Worm (Caenorhabditis elegans) whole organism, L1 larva: ENCODE results near the gene piki-1.
A peak's percentile ranks its signal among the peaks of the same experiment; 100 is the strongest.

Experiments
- C16A3.4 ChIP-seq: fragments of 150-350 bp; optimal IDR thresholded peaks from 2 replicates; lab custom pipeline; 2014; ENCODE audit warnings: missing biosample characterization, missing genetic modification characterization
- C34B4.2 ChIP-seq: sonication (generic microtip); optimal IDR thresholded peaks from 2 replicates; lab custom pipeline; 2017; ENCODE audit warnings: mild to moderate bottlenecking, missing genetic modification characterization, missing compliant biosample characterization
- Y116A8C.19 ChIP-seq: sonication (generic microtip); optimal IDR thresholded peaks from 2 replicates; lab custom pipeline; 2016; ENCODE audit warnings: missing compliant biosample characterization, missing genetic modification characterization, borderline replicate concordance
- aha-1 ChIP-seq: fragments of 150-350 bp; optimal IDR thresholded peaks from 2 replicates; lab custom pipeline; 2014; ENCODE audit warnings: missing biosample characterization, missing genetic modification characterization
- aly-2 ChIP-seq: fragments of 150-350 bp; optimal IDR thresholded peaks from 2 replicates; lab custom pipeline; 2014; ENCODE audit warnings: missing biosample characterization, missing genetic modification characterization
- ama-1 ChIP-seq: fragments of 150-350 bp; optimal IDR thresholded peaks from 2 replicates; lab custom pipeline; 2014
- blmp-1 ChIP-seq: fragments of 150-350 bp; optimal IDR thresholded peaks from 2 replicates; lab custom pipeline; 2014; ENCODE audit warnings: missing biosample characterization, missing genetic modification characterization
- ceh-8 ChIP-seq: fragments of 200-800 bp; sonication (Bioruptor generic); optimal IDR thresholded peaks from 2 replicates; lab custom pipeline; 2018; ENCODE audit warnings: mild to moderate bottlenecking, missing genetic modification characterization, moderate library complexity, missing compliant biosample characterization
- ceh-88 ChIP-seq: fragments of 200-800 bp; sonication (Bioruptor generic); IDR thresholded peaks from 2 replicates; pipeline ENCODE4 v1.3.6; 2022; ENCODE audit warnings: missing genetic modification characterization, missing compliant biosample characterization
- ces-1 ChIP-seq: fragments of 150-350 bp; optimal IDR thresholded peaks from 2 replicates; lab custom pipeline; 2014; ENCODE audit warnings: missing biosample characterization, missing genetic modification reagents, missing genetic modification characterization
- dpl-1 ChIP-seq, 3 experiments: fragments of 150-350 bp in 2 of 3; sonication (generic microtip) in 1 of 3; optimal IDR thresholded peaks; 2 replicates each; lab custom pipeline; 2014 to 2017; ENCODE audit warnings: missing biosample characterization in 3 of 3, missing genetic modification characterization in 3 of 3, missing genetic modification reagents in 3 of 3
- egl-13 ChIP-seq: sonication (generic microtip); optimal IDR thresholded peaks from 2 replicates; lab custom pipeline; 2016; ENCODE audit warnings: missing genotype, missing genetic modification reagents, missing genetic modification characterization, missing compliant biosample characterization
- egl-27 ChIP-seq, 2 experiments: fragments of 150-350 bp in 1 of 2; sonication (generic microtip); optimal IDR thresholded peaks; 3 replicates each; lab custom pipeline; 2017 to 2018; ENCODE audit warnings: missing biosample characterization in 2 of 2, missing genetic modification characterization in 2 of 2, missing genetic modification reagents in 2 of 2
- elt-2 ChIP-seq: sonication (generic microtip); optimal IDR thresholded peaks from 2 replicates; lab custom pipeline; 2016; ENCODE audit warnings: missing genetic modification characterization, mild to moderate bottlenecking, inconsistent platforms, missing compliant biosample characterization, missing genetic modification reagents
- ets-5 ChIP-seq: fragments of 200-800 bp; sonication (Bioruptor generic); IDR thresholded peaks from 2 replicates; pipeline ENCODE4 v1.3.6; 2022; ENCODE audit warnings: missing genetic modification characterization, missing compliant biosample characterization
- fkh-4 ChIP-seq: sonication (generic microtip); optimal IDR thresholded peaks from 2 replicates; lab custom pipeline; 2016; ENCODE audit warnings: missing compliant biosample characterization, missing genetic modification characterization, borderline replicate concordance
- fkh-8 ChIP-seq: sonication (generic microtip); optimal IDR thresholded peaks from 2 replicates; lab custom pipeline; 2016; ENCODE audit warnings: mild to moderate bottlenecking, missing genetic modification characterization, missing compliant biosample characterization
- fos-1 ChIP-seq: fragments of 150-350 bp; optimal IDR thresholded peaks from 2 replicates; lab custom pipeline; 2014; ENCODE audit warnings: missing biosample characterization, missing genetic modification characterization
- hlh-17 ChIP-seq: fragments of 200-800 bp; sonication (Bioruptor generic); optimal IDR thresholded peaks from 2 replicates; lab custom pipeline; 2018; ENCODE audit warnings: missing genetic modification characterization, mild to moderate bottlenecking, missing compliant biosample characterization, moderate library complexity, borderline replicate concordance
- hlh-4 ChIP-seq: sonication (generic microtip); optimal IDR thresholded peaks from 2 replicates; lab custom pipeline; 2016; ENCODE audit warnings: mild to moderate bottlenecking, missing genetic modification characterization, missing compliant biosample characterization
- lin-13 ChIP-seq: fragments of 150-350 bp; optimal IDR thresholded peaks from 2 replicates; lab custom pipeline; 2014; ENCODE audit warnings: missing biosample characterization, missing genetic modification reagents, missing genetic modification characterization
- lin-14 ChIP-seq: fragments of 200-800 bp; sonication (Bioruptor generic); optimal IDR thresholded peaks from 2 replicates; lab custom pipeline; 2018; ENCODE audit warnings: mild to moderate bottlenecking, missing genetic modification characterization, moderate library complexity, missing compliant biosample characterization
- lin-39 ChIP-seq: fragments of 150-350 bp; optimal IDR thresholded peaks from 2 replicates; lab custom pipeline; 2014; ENCODE audit warnings: missing biosample characterization, missing genetic modification reagents, missing genetic modification characterization
- lir-3 ChIP-seq: sonication (generic microtip); optimal IDR thresholded peaks from 2 replicates; lab custom pipeline; 2016; ENCODE audit warnings: mild to moderate bottlenecking, missing genetic modification characterization, moderate library complexity, missing compliant biosample characterization; ENCODE audit not compliant: poor library complexity
- mab-9 ChIP-seq: fragments of 200-800 bp; sonication (Bioruptor generic); IDR thresholded peaks from 2 replicates; pipeline ENCODE4 v1.3.6; 2022; ENCODE audit warnings: missing genetic modification reagents, missing genetic modification characterization, missing compliant biosample characterization
- nhr-12 ChIP-seq: sonication (generic microtip); optimal IDR thresholded peaks from 2 replicates; lab custom pipeline; 2017; ENCODE audit warnings: missing biosample characterization, missing genetic modification characterization
- nhr-19 ChIP-seq: fragments of 200-800 bp; sonication (Bioruptor generic); conservative IDR thresholded peaks from 2 replicates; pipeline ENCODE4 v1.3.6; 2022; ENCODE audit warnings: missing genetic modification characterization, missing compliant biosample characterization
- nhr-20 ChIP-seq: sonication (generic microtip); optimal IDR thresholded peaks from 2 replicates; lab custom pipeline; 2016; ENCODE audit warnings: mild to moderate bottlenecking, missing genetic modification characterization, missing compliant biosample characterization
- nhr-237 ChIP-seq: fragments of 150-350 bp; optimal IDR thresholded peaks from 2 replicates; lab custom pipeline; 2014; ENCODE audit warnings: missing biosample characterization, missing genetic modification characterization
- nhr-76 ChIP-seq: sonication (generic microtip); optimal IDR thresholded peaks from 2 replicates; lab custom pipeline; 2017; ENCODE audit warnings: missing biosample characterization, missing genetic modification characterization
- nhr-77 ChIP-seq: fragments of 150-350 bp; optimal IDR thresholded peaks from 2 replicates; lab custom pipeline; 2014; ENCODE audit warnings: missing biosample characterization, missing genetic modification characterization
- nhr-84 ChIP-seq: sonication (generic microtip); optimal IDR thresholded peaks from 2 replicates; lab custom pipeline; 2017; ENCODE audit warnings: missing biosample characterization, missing genetic modification characterization
- nhr-85 ChIP-seq: sonication (generic microtip); peaks from one replicate; lab custom pipeline; 2016; ENCODE audit warnings: missing genetic modification characterization, inconsistent platforms, missing compliant biosample characterization
- nhr-90 ChIP-seq: sonication (generic microtip); optimal IDR thresholded peaks from 2 replicates; lab custom pipeline; 2016; ENCODE audit warnings: mild to moderate bottlenecking, missing genetic modification characterization, missing compliant biosample characterization; ENCODE audit not compliant: poor library complexity
- pax-3 ChIP-seq: fragments of 200-800 bp; sonication (Bioruptor generic); optimal IDR thresholded peaks from 2 replicates; lab custom pipeline; 2018; ENCODE audit warnings: mild to moderate bottlenecking, missing genetic modification characterization, moderate library complexity, missing compliant biosample characterization
- rnt-1 ChIP-seq: sonication (generic microtip); optimal IDR thresholded peaks from 2 replicates; lab custom pipeline; 2016; ENCODE audit warnings: mild to moderate bottlenecking, missing genetic modification characterization, moderate library complexity, missing compliant biosample characterization
- skn-1 ChIP-seq: fragments of 150-350 bp; optimal IDR thresholded peaks from 2 replicates; lab custom pipeline; 2014; ENCODE audit warnings: missing biosample characterization, missing genetic modification characterization
- snpc-4 ChIP-seq: fragments of 150-350 bp; optimal IDR thresholded peaks from 2 replicates; lab custom pipeline; 2014; ENCODE audit warnings: missing biosample characterization, missing genetic modification characterization
- sox-4 ChIP-seq: sonication (generic microtip); optimal IDR thresholded peaks from 2 replicates; lab custom pipeline; 2016; ENCODE audit warnings: missing genetic modification characterization, missing compliant biosample characterization
- sup-37 ChIP-seq: fragments of 200-800 bp; sonication (Bioruptor generic); optimal IDR thresholded peaks from 2 replicates; lab custom pipeline; 2018; ENCODE audit warnings: mild to moderate bottlenecking, missing genetic modification characterization, missing compliant biosample characterization
- swsn-7 ChIP-seq: sonication (generic microtip); optimal IDR thresholded peaks from 2 replicates; lab custom pipeline; 2016; ENCODE audit warnings: missing genetic modification characterization, missing compliant biosample characterization
- tbx-2 ChIP-seq: sonication (generic microtip); optimal IDR thresholded peaks from 2 replicates; lab custom pipeline; 2016; ENCODE audit warnings: missing genetic modification characterization, missing compliant biosample characterization
- unc-130 ChIP-seq: fragments of 150-350 bp; optimal IDR thresholded peaks from 2 replicates; lab custom pipeline; 2017; ENCODE audit warnings: missing biosample characterization, missing genetic modification characterization, inconsistent platforms
- unc-30 ChIP-seq: sonication (generic microtip); optimal IDR thresholded peaks from 2 replicates; lab custom pipeline; 2017; ENCODE audit warnings: missing biosample characterization, missing genetic modification characterization
- unc-62 ChIP-seq: fragments of 150-350 bp; optimal IDR thresholded peaks from 2 replicates; lab custom pipeline; 2014; ENCODE audit warnings: missing biosample characterization, missing genetic modification reagents, missing genetic modification characterization
- vab-15 ChIP-seq: sonication (generic microtip); optimal IDR thresholded peaks from 2 replicates; lab custom pipeline; 2017; ENCODE audit warnings: missing genotype, mild to moderate bottlenecking, missing genetic modification characterization, missing compliant biosample characterization
- xbp-1 ChIP-seq: sonication (generic microtip); optimal IDR thresholded peaks from 2 replicates; lab custom pipeline; 2016; ENCODE audit warnings: missing genetic modification characterization, missing compliant biosample characterization
- zag-1 ChIP-seq: fragments of 150-350 bp; optimal IDR thresholded peaks from 2 replicates; lab custom pipeline; 2014; ENCODE audit warnings: missing biosample characterization, missing genetic modification characterization
- ztf-11 ChIP-seq, 2 experiments: sonication (generic microtip); optimal IDR thresholded peaks; 2 replicates each; lab custom pipeline; 2016 to 2017; ENCODE audit warnings: missing genetic modification characterization in 2 of 2, missing biosample characterization in 1 of 2, missing compliant biosample characterization in 1 of 2

The piki-1 gene

DNA sequence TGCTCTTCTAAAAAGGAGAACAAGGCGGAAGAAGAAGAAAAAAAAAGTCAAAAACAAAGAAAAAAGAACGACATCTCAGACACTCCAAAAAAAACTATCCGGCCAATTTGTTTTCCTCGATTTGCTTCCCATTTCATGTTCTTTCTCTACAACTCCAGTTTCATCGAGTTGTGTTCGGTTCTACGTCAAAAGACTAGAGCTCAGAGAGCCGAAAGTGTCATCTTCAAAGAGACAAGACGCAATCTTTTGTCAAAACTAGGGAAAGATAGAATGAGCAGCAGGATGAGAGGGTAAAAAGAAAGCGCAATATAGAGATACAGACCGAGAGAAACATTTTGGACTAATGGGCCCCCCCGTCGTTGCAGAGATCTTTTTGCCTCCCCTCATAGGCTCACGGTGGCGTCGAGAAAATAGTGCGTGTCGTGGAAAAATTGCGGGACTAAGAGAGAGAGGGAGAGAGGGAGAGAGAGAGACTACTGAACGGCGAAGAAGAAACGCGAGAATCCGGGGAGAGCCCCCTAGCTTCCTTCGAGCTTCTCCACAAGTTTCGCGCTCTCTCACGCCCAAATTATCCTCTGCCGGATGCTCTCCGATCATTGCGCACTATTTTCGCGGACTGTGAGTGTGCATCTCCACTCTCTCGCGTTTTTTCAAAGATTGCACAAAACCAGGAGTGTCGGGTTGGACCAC is 57.1 kb downstream of the piki-1 start (continued):
- peak; percentile 53 for TF ChIP-seq xbp-1 (tag; lab: Kevin White, UChicago)
- TF ChIP-seq nhr-76 (tag; lab: Kevin White, UChicago), result no peak
- TF ChIP-seq rnt-1, result peak; percentile 46
- no peak for TF ChIP-seq nhr-84 (tag; lab: Kevin White, UChicago)
- TF ChIP-seq unc-130 (tag; lab: Kevin White, UChicago), result peak; percentile 44
- TF ChIP-seq aly-2 (tag; lab: Kevin White, UChicago), result no peak
- peak; percentile 82 for TF ChIP-seq ceh-8 (GFP tag; lab: Kevin White, UChicago)
- TF ChIP-seq lin-14 (GFP tag; lab: Kevin White, UChicago), result peak; percentile 97
- TF ChIP-seq aha-1 (tag; lab: Kevin White, UChicago), result no peak
- TF ChIP-seq ets-5 (GFP tag; lab: Robert Waterston, UW), result no peak
- TF ChIP-seq tbx-2 (tag; lab: Kevin White, UChicago), result peak; percentile 81
- peak; percentile 26 for TF ChIP-seq sup-37
- no peak for TF ChIP-seq blmp-1
- no peak for TF ChIP-seq hlh-4 (tag; lab: Kevin White, UChicago)
- peak; percentile 80 for TF ChIP-seq egl-13 (tag; lab: Kevin White, UChicago)
- TF ChIP-seq unc-30 (tag; lab: Kevin White, UChicago), result no peak
- TF ChIP-seq skn-1 (tag; lab: Kevin White, UChicago), result peak; percentile 27
- TF ChIP-seq lin-39 (tag; lab: Kevin White, UChicago), result no peak
- TF ChIP-seq elt-2, result no peak
- TF ChIP-seq nhr-12 (tag; lab: Kevin White, UChicago), result no peak
- TF ChIP-seq nhr-90, result no peak
- peak in 1 of 3 experiments; percentile 6 for TF ChIP-seq dpl-1 (GFP tag; optimal IDR thresholded peaks at IDR 0.05; lab: Kevin White, UChicago)
- peak; percentile 2 for TF ChIP-seq lir-3 (tag; lab: Kevin White, UChicago)
- peak; percentile 73 for TF ChIP-seq fkh-8 (tag; lab: Kevin White, UChicago)
- peak; percentile 59 for TF ChIP-seq nhr-20 (tag; lab: Kevin White, UChicago)
- no peak for TF ChIP-seq nhr-237 (tag; lab: Kevin White, UChicago)
- peak; percentile 11 for TF ChIP-seq C16A3.4 (tag; lab: Kevin White, UChicago)
- no peak for TF ChIP-seq C34B4.2 (tag; lab: Kevin White, UChicago)
- TF ChIP-seq sox-4 (tag; lab: Kevin White, UChicago), result peak; percentile 25
- peak; percentile 1 for TF ChIP-seq fos-1 (tag; lab: Kevin White, UChicago)
- TF ChIP-seq hlh-17 (GFP tag; lab: Kevin White, UChicago), result no peak
- TF ChIP-seq swsn-7 (tag; lab: Kevin White, UChicago), result peak; percentile 72
- peak in 1 of 2 experiments; percentile 34 for TF ChIP-seq egl-27 (tag; optimal IDR thresholded peaks at IDR 0.05; lab: Kevin White, UChicago)
- no peak for TF ChIP-seq ztf-11 (tag; optimal IDR thresholded peaks at IDR 0.05; lab: Kevin White, UChicago)
- peak; percentile 60 for TF ChIP-seq nhr-77
- no peak for TF ChIP-seq unc-62 (GFP tag; lab: Kevin White, UChicago)
- peak; percentile 37 for TF ChIP-seq lin-13 (GFP tag; lab: Kevin White, UChicago)
- peak; percentile 67 for TF ChIP-seq nhr-19
- TF ChIP-seq fkh-4, result no peak
- peak; percentile 44 for TF ChIP-seq ces-1
- TF ChIP-seq Y116A8C.19, result no peak
- TF ChIP-seq vab-15 (tag; lab: Kevin White, UChicago), result no peak
- peak; percentile 34; the same call in 1 of the 2 replicates for TF ChIP-seq ceh-88 (GFP tag; lab: Robert Waterston, UW)
- no peak for TF ChIP-seq ama-1 (lab: Kevin White, UChicago)
- no peak for TF ChIP-seq mab-9
- TF ChIP-seq snpc-4, result no peak
- no peak for TF ChIP-seq nhr-85 (tag; lab: Kevin White, UChicago)
- peak; percentile 50 for TF ChIP-seq pax-3 (tag; lab: Kevin White, UChicago)
- no peak for TF ChIP-seq zag-1
